Fruit fly (Drosophila melanogaster): Measurements from ENCODE around the gene CG4080.

dm6 chr3L:9399855-9400254, 828 bp upstream of the CG4080 start:
- TF ChIP-seq CG8478 (optimal IDR thresholded peaks at IDR 0.05): no peak
- TF ChIP-seq EcR (GFP tag; optimal IDR thresholded peaks at IDR 0.05): no peak
- TF ChIP-seq pan (optimal IDR thresholded peaks at IDR 0.05): no peak
- no peak for TF ChIP-seq usp (GFP tag; optimal IDR thresholded peaks at IDR 0.05)
- no peak for TF ChIP-seq psq (optimal IDR thresholded peaks at IDR 0.05)
- no peak for TF ChIP-seq Dll (optimal IDR thresholded peaks at IDR 0.05)
